Fruit fly (Drosophila melanogaster) whole organism, embryonic: ENCODE results near the gene Nup160.

Experiments
- Ada2b ChIP-seq: fragments of 200-800 bp; sonication (Bioruptor generic); IDR thresholded peaks from 2 replicates; pipeline ENCODE4 v1.3.6; 2022; ENCODE audit warnings: missing biosample characterization, missing genetic modification characterization
- CG10147 ChIP-seq: fragments of 200-800 bp; sonication (Bioruptor generic); optimal IDR thresholded peaks from 2 replicates; lab custom pipeline; 2019; ENCODE audit warnings: missing biosample characterization, mild to moderate bottlenecking, missing genetic modification characterization, moderate library complexity
- CG1024 ChIP-seq: fragments of 200-800 bp; sonication (Bioruptor generic); IDR thresholded peaks from 2 replicates; pipeline ENCODE4 v1.3.6; 2022; ENCODE audit warnings: missing biosample characterization, missing genetic modification characterization
- CG13296 ChIP-seq: fragments of 200-800 bp; sonication (Bioruptor generic); optimal IDR thresholded peaks from 3 replicates; lab custom pipeline; 2018; ENCODE audit warnings: missing biosample characterization, mild to moderate bottlenecking, missing genetic modification characterization
- CG13894 ChIP-seq: fragments of 200-800 bp; sonication (Bioruptor generic); optimal IDR thresholded peaks from 3 replicates; lab custom pipeline; 2018; ENCODE audit warnings: missing biosample characterization, mild to moderate bottlenecking, missing genetic modification characterization, moderate library complexity
- CG14050 ChIP-seq: fragments of 200-800 bp; sonication (Bioruptor generic); IDR thresholded peaks from 3 replicates; pipeline ENCODE4 v1.3.6; 2022; ENCODE audit warnings: missing biosample characterization, missing genetic modification characterization
- CG14441 ChIP-seq: fragments of 200-800 bp; sonication (Bioruptor generic); IDR thresholded peaks from 2 replicates; pipeline ENCODE4 v1.3.6; 2022; ENCODE audit warnings: missing biosample characterization, missing genetic modification characterization
- CG30020 ChIP-seq: fragments of 200-800 bp; optimal IDR thresholded peaks from 2 replicates; lab custom pipeline; 2019; ENCODE audit warnings: missing biosample characterization, mild to moderate bottlenecking, missing genetic modification characterization, moderate library complexity
- CG3065 ChIP-seq: fragments of 200-800 bp; sonication (Bioruptor generic); optimal IDR thresholded peaks from 2 replicates; lab custom pipeline; 2016; ENCODE audit warnings: missing biosample characterization, missing genetic modification characterization
- CG31365 ChIP-seq: fragments of 200-800 bp; sonication (Bioruptor generic); optimal IDR thresholded peaks from 2 replicates; lab custom pipeline; 2018; ENCODE audit warnings: missing biosample characterization, mild to moderate bottlenecking, missing genetic modification characterization
- CG3163 ChIP-seq: fragments of 200-800 bp; sonication (Bioruptor generic); optimal IDR thresholded peaks from 3 replicates; lab custom pipeline; 2016; ENCODE audit warnings: missing biosample characterization, missing genetic modification characterization
- CG5953 ChIP-seq: fragments of 200-800 bp; sonication (Bioruptor generic); IDR thresholded peaks from 2 replicates; pipeline ENCODE4 v1.3.6; 2022; ENCODE audit warnings: missing biosample characterization, missing genetic modification characterization
- CG6272 ChIP-seq: fragments of 200-800 bp; sonication (Bioruptor generic); IDR thresholded peaks from 2 replicates; pipeline ENCODE4 v1.3.6; 2022; ENCODE audit warnings: missing biosample characterization, missing genetic modification characterization
- CG6791 ChIP-seq: fragments of 200-800 bp; sonication (Bioruptor generic); IDR thresholded peaks from 3 replicates; pipeline ENCODE4 v1.3.6; 2022; ENCODE audit warnings: missing biosample characterization, missing genetic modification characterization; ENCODE audit not compliant: partially characterized antibody
- CG7372 ChIP-seq: fragments of 200-800 bp; sonication (Bioruptor generic); IDR thresholded peaks from 2 replicates; pipeline ENCODE4 v1.3.6; 2022; ENCODE audit warnings: missing biosample characterization, missing genetic modification characterization
- CG8388 ChIP-seq: fragments of 200-800 bp; sonication (Bioruptor generic); optimal IDR thresholded peaks from 2 replicates; lab custom pipeline; 2019; ENCODE audit warnings: missing biosample characterization, mild to moderate bottlenecking, missing genetic modification characterization, moderate library complexity
- CG9609 ChIP-seq: fragments of 200-800 bp; sonication (Bioruptor generic); optimal IDR thresholded peaks from 3 replicates; lab custom pipeline; 2016; ENCODE audit warnings: missing biosample characterization, missing genetic modification characterization
- CG9817 ChIP-seq: fragments of 200-800 bp; sonication (Bioruptor generic); optimal IDR thresholded peaks from 2 replicates; lab custom pipeline; 2018; ENCODE audit warnings: missing biosample characterization, mild to moderate bottlenecking, missing genetic modification characterization, moderate library complexity
- CG9932 ChIP-seq: fragments of 200-800 bp; sonication (Bioruptor generic); IDR thresholded peaks from 2 replicates; pipeline ENCODE4 v1.3.6; 2022; ENCODE audit warnings: missing biosample characterization, missing genetic modification characterization
- Ets65A ChIP-seq: fragments of 200-800 bp; sonication (Bioruptor generic); peaks from one replicate; lab custom pipeline; 2016; ENCODE audit warnings: missing biosample characterization, missing genetic modification characterization
- HLH54F ChIP-seq: fragments of 200-800 bp; sonication (Bioruptor generic); optimal IDR thresholded peaks from 3 replicates; lab custom pipeline; 2016; ENCODE audit warnings: missing biosample characterization, missing genetic modification characterization
- Hr51 ChIP-seq, 2 experiments: fragments of 200-800 bp; sonication (Bioruptor generic); optimal IDR thresholded peaks; 2 replicates in 1 of 2; 3 replicates in 1 of 2; lab custom pipeline; 2016 to 2018; ENCODE audit warnings: missing biosample characterization in 2 of 2, missing genetic modification characterization in 2 of 2, mild to moderate bottlenecking in 1 of 2, moderate library complexity in 1 of 2
- MBD-R2 ChIP-seq: fragments of 200-800 bp; sonication (Bioruptor generic); IDR thresholded peaks from 2 replicates; pipeline ENCODE4 v1.3.6; 2022; ENCODE audit warnings: missing biosample characterization, missing genetic modification characterization
- Oli ChIP-seq: fragments of 200-800 bp; sonication (Bioruptor generic); optimal IDR thresholded peaks from 2 replicates; lab custom pipeline; 2018; ENCODE audit warnings: missing biosample characterization, mild to moderate bottlenecking, missing genetic modification characterization, moderate library complexity
- Poxn ChIP-seq: fragments of 200-800 bp; sonication (Bioruptor generic); IDR thresholded peaks from 2 replicates; pipeline ENCODE4 v1.3.6; 2022; ENCODE audit warnings: missing biosample characterization, missing genetic modification characterization
- Tbp ChIP-seq: fragments of >200 bp; optimal IDR thresholded peaks from 2 replicates; lab custom pipeline; 2018; ENCODE audit warnings: missing biosample characterization, missing genetic modification characterization
- abd-A ChIP-seq: fragments of 200-800 bp; sonication (Bioruptor generic); optimal IDR thresholded peaks from 3 replicates; lab custom pipeline; 2019; ENCODE audit warnings: missing biosample characterization, mild to moderate bottlenecking, missing genetic modification characterization, moderate library complexity
- bbx ChIP-seq: fragments of 200-800 bp; sonication (Bioruptor generic); IDR thresholded peaks from 2 replicates; pipeline ENCODE4 v1.3.6; 2022; ENCODE audit warnings: missing biosample characterization, missing genetic modification characterization; ENCODE audit not compliant: partially characterized antibody
- chinmo ChIP-seq: fragments of 200-800 bp; sonication (Bioruptor generic); IDR thresholded peaks from 4 replicates; pipeline ENCODE4 v1.3.6; 2022; ENCODE audit warnings: missing biosample characterization, missing genetic modification characterization; ENCODE audit not compliant: partially characterized antibody
- dmrt99B ChIP-seq: fragments of 200-800 bp; sonication (Bioruptor generic); optimal IDR thresholded peaks from 2 replicates; lab custom pipeline; 2018; ENCODE audit warnings: missing biosample characterization, mild to moderate bottlenecking, missing genetic modification characterization, moderate library complexity
- dysf ChIP-seq: fragments of 200-800 bp; sonication (Bioruptor generic); IDR thresholded peaks from 3 replicates; pipeline ENCODE4 v1.3.6; 2022; ENCODE audit warnings: missing biosample characterization, missing genetic modification characterization
- fd3F ChIP-seq: fragments of 200-800 bp; sonication (Bioruptor generic); optimal IDR thresholded peaks from 2 replicates; lab custom pipeline; 2018; ENCODE audit warnings: missing biosample characterization, mild to moderate bottlenecking, missing genetic modification characterization, moderate library complexity
- gcm ChIP-seq: fragments of 200-800 bp; sonication (Bioruptor generic); optimal IDR thresholded peaks from 2 replicates; lab custom pipeline; 2019; ENCODE audit warnings: missing biosample characterization, mild to moderate bottlenecking, missing genetic modification characterization, moderate library complexity
- gem ChIP-seq: fragments of 200-800 bp; sonication (Bioruptor generic); optimal IDR thresholded peaks from 2 replicates; lab custom pipeline; 2019; ENCODE audit warnings: missing biosample characterization, mild to moderate bottlenecking, missing genetic modification characterization, moderate library complexity
- grau ChIP-seq: fragments of 200-800 bp; optimal IDR thresholded peaks from 3 replicates; lab custom pipeline; 2019; ENCODE audit warnings: missing biosample characterization, mild to moderate bottlenecking, missing genetic modification characterization, moderate library complexity
- gsb ChIP-seq: fragments of 200-800 bp; sonication (Bioruptor generic); IDR thresholded peaks from 2 replicates; pipeline ENCODE4 v1.3.6; 2022; ENCODE audit warnings: missing biosample characterization, missing genetic modification characterization
- gsb-n ChIP-seq: fragments of 200-800 bp; sonication (Bioruptor generic); optimal IDR thresholded peaks from 3 replicates; lab custom pipeline; 2018; ENCODE audit warnings: missing biosample characterization, mild to moderate bottlenecking, missing genetic modification characterization
- h ChIP-seq: fragments of >200 bp; optimal IDR thresholded peaks from 2 replicates; lab custom pipeline; 2017
- nau ChIP-seq: fragments of 200-800 bp; sonication (Bioruptor generic); optimal IDR thresholded peaks from 3 replicates; lab custom pipeline; 2017; ENCODE audit warnings: missing biosample characterization, mild to moderate bottlenecking, missing genetic modification characterization, missing genetic modification reagents
- prd ChIP-seq, 3 experiments: fragments of >200 bp in 2 of 3; fragments of 200-800 bp in 1 of 3; sonication (Bioruptor generic) in 1 of 3; optimal IDR thresholded peaks in 2 of 3; IDR thresholded peaks in 1 of 3; 2 replicates in 2 of 3; 3 replicates in 1 of 3; pipeline versions ENCODE4 v1.3.6 to Lab custom; 2017 to 2022; ENCODE audit warnings: missing biosample characterization in 1 of 3, missing genetic modification characterization in 1 of 3
- psq ChIP-seq: fragments of 200-800 bp; sonication (Bioruptor generic); optimal IDR thresholded peaks from 2 replicates; lab custom pipeline; 2017; ENCODE audit warnings: missing biosample characterization, missing genetic modification characterization
- sens ChIP-seq: fragments of 200-800 bp; sonication (Bioruptor generic); peaks from one replicate; lab custom pipeline; 2016; ENCODE audit warnings: missing biosample characterization, missing genetic modification characterization
- sima ChIP-seq: fragments of 200-800 bp; sonication (Bioruptor generic); optimal IDR thresholded peaks from 2 replicates; lab custom pipeline; 2016; ENCODE audit warnings: missing biosample characterization, missing genetic modification characterization
- stc ChIP-seq: fragments of 200-800 bp; sonication (Bioruptor generic); IDR thresholded peaks from 2 replicates; pipeline ENCODE4 v1.3.6; 2022; ENCODE audit warnings: missing biosample characterization, missing genetic modification characterization
- tll ChIP-seq, 2 experiments: fragments of 200-800 bp in 1 of 2; fragments of >200 bp in 1 of 2; sonication (Bioruptor generic) in 1 of 2; optimal IDR thresholded peaks; 2 replicates each; lab custom pipeline; 2017 to 2019; ENCODE audit warnings: missing biosample characterization in 2 of 2, missing genetic modification characterization in 2 of 2, mild to moderate bottlenecking in 1 of 2, moderate library complexity in 1 of 2
- trem ChIP-seq: fragments of 200-800 bp; optimal IDR thresholded peaks from 3 replicates; lab custom pipeline; 2019; ENCODE audit warnings: missing biosample characterization, mild to moderate bottlenecking, missing genetic modification characterization, moderate library complexity
- tx ChIP-seq: fragments of 200-800 bp; sonication (Bioruptor generic); optimal IDR thresholded peaks from 2 replicates; lab custom pipeline; 2016; ENCODE audit warnings: missing biosample characterization, missing genetic modification characterization
- usp ChIP-seq: fragments of >200 bp; optimal IDR thresholded peaks from 2 replicates; lab custom pipeline; 2017; ENCODE audit warnings: missing biosample characterization, missing genetic modification characterization
- vvl ChIP-seq: fragments of 200-800 bp; sonication (Bioruptor generic); IDR thresholded peaks from 2 replicates; pipeline ENCODE4 v1.3.6; 2022; ENCODE audit warnings: missing biosample characterization, missing genetic modification characterization
- wek ChIP-seq: fragments of 200-800 bp; sonication (Bioruptor generic); optimal IDR thresholded peaks from 3 replicates; lab custom pipeline; 2018; ENCODE audit warnings: missing biosample characterization, mild to moderate bottlenecking, missing genetic modification characterization, moderate library complexity
- wor ChIP-seq: fragments of 200-800 bp; sonication (Bioruptor generic); IDR thresholded peaks from 2 replicates; pipeline ENCODE4 v1.3.6; 2022; ENCODE audit warnings: missing biosample characterization, missing genetic modification characterization
- yki ChIP-seq: fragments of >200 bp; optimal IDR thresholded peaks from 3 replicates; lab custom pipeline; 2018

Gene Nup160

DNA sequence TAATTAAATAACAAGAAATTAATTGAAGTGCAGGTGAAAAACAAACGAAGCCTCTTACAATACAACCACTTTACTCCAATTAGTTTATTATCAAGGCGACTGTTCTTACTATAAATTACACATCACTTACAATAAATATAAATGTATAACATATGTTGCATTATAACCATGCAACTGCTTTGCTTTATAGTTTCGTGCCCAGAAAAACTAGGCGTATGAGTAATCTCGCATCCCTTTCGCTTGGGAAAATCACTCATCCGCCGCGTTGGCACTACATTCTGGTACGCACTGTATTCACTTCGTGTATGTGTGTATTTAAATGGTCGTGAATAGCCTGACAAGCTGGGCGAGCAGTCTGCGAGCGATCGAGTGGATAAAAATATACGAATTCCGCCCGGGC is 46.3 kb downstream of the Nup160 start (continued):
- TF ChIP-seq gem (peak; percentile 27), sima (GFP tag; lab: Kevin White, UChicago) (no peak), vvl (no peak), CG14050 (GFP tag; lab: Robert Waterston, UW) (no peak), tx (GFP tag; lab: Kevin White, UChicago) (no peak), CG6791 (GFP tag; lab: Robert Waterston, UW) (no peak), tll (GFP tag; optimal IDR thresholded peaks at IDR 0.05; lab: Kevin White, UChicago) (no peak), CG3163 (GFP tag; lab: Kevin White, UChicago) (no peak), sens (GFP tag; lab: Kevin White, UChicago) (peak; percentile 22), CG3065 (GFP tag; lab: Kevin White, UChicago) (no peak), bbx (GFP tag; lab: Robert Waterston, UW) (no peak), Hr51 (GFP tag; optimal IDR thresholded peaks at IDR 0.05; lab: Kevin White, UChicago) (peak in 1 of 2 experiments; percentile 21), stc (no peak), yki (lab: Kevin White, UChicago) (no peak), CG5953 (no peak), CG9932 (GFP tag; lab: Robert Waterston, UW) (peak; percentile 57), dysf (GFP tag; lab: Robert Waterston, UW) (peak; percentile 64; the same call in 1 of the 3 replicates), trem (tag; lab: Kevin White, UChicago) (no peak), grau (peak; percentile 65), wor (no peak), CG14441 (GFP tag; lab: Robert Waterston, UW) (peak; percentile 48; the same call in 1 of the 2 replicates), psq (GFP tag; lab: Kevin White, UChicago) (no peak), abd-A (no peak), fd3F (GFP tag; lab: Kevin White, UChicago) (no peak), HLH54F (GFP tag; lab: Kevin White, UChicago) (no peak), usp (GFP tag; lab: Kevin White, UChicago) (no peak), CG31365 (tag; lab: Kevin White, UChicago) (no peak), CG13296 (GFP tag; lab: Kevin White, UChicago) (no peak), h (lab: Kevin White, UChicago) (no peak), MBD-R2 (GFP tag; lab: Robert Waterston, UW) (no peak), chinmo (GFP tag; lab: Robert Waterston, UW) (no peak), prd (optimal IDR thresholded peaks at IDR 0.05; lab: Kevin White, UChicago) (no peak), prd (GFP tag; IDR thresholded peaks at IDR 0.05; lab: Robert Waterston, UW) (peak; percentile 47; the same call in 2 of the 3 replicates), gsb-n (tag; lab: Kevin White, UChicago) (no peak), nau (GFP tag; lab: Kevin White, UChicago) (no peak), gsb (GFP tag; lab: Robert Waterston, UW) (peak; percentile 27; the same call in 1 of the 2 replicates), Ada2b (no peak), CG6272 (GFP tag; lab: Robert Waterston, UW) (no peak), CG9817 (peak; percentile 14), CG8388 (GFP tag; lab: Kevin White, UChicago) (peak; percentile 51), Poxn (GFP tag; lab: Robert Waterston, UW) (no peak), Ets65A (GFP tag; lab: Kevin White, UChicago) (peak; percentile 18), CG9609 (no peak), Oli (tag; lab: Kevin White, UChicago) (no peak), CG30020 (no peak), gcm (no peak), CG7372 (GFP tag; lab: Robert Waterston, UW) (peak; percentile 77), CG10147 (GFP tag; lab: Kevin White, UChicago) (no peak), wek (GFP tag; lab: Kevin White, UChicago) (no peak), CG1024 (GFP tag; lab: Robert Waterston, UW) (no peak), dmrt99B (peak; percentile 31), CG13894 (tag; lab: Kevin White, UChicago) (no peak), Tbp (GFP tag; lab: Kevin White, UChicago) (no peak)
